Worm (Caenorhabditis elegans) whole organism, L1 larva: Measurements from ENCODE around the gene par-1.
"Not testable (repeated sequence)": the region's sequence is repeated elsewhere in the genome, so short reads cannot be mapped to it uniquely, and the experiment has no call there.

Experiments
- elt-2 ChIP-seq: sonication (generic microtip); optimal IDR thresholded peaks from 2 replicates; lab custom pipeline; 2016; ENCODE audit warnings: missing genetic modification characterization, mild to moderate bottlenecking, inconsistent platforms, missing compliant biosample characterization, missing genetic modification reagents
- jun-1 ChIP-seq: fragments of 150-350 bp; optimal IDR thresholded peaks from 2 replicates; lab custom pipeline; 2014; ENCODE audit warnings: missing biosample characterization, missing genetic modification reagents, missing genetic modification characterization
- lin-14 ChIP-seq: fragments of 200-800 bp; sonication (Bioruptor generic); optimal IDR thresholded peaks from 2 replicates; lab custom pipeline; 2018; ENCODE audit warnings: mild to moderate bottlenecking, missing genetic modification characterization, moderate library complexity, missing compliant biosample characterization
- lir-3 ChIP-seq: sonication (generic microtip); optimal IDR thresholded peaks from 2 replicates; lab custom pipeline; 2016; ENCODE audit warnings: mild to moderate bottlenecking, missing genetic modification characterization, moderate library complexity, missing compliant biosample characterization; ENCODE audit not compliant: poor library complexity
- lsy-2 ChIP-seq, 2 experiments: fragments of 150-350 bp; optimal IDR thresholded peaks; 2 replicates each; lab custom pipeline; 2014; ENCODE audit warnings: missing biosample characterization in 2 of 2, missing genetic modification characterization in 2 of 2
- pag-3 ChIP-seq: sonication (generic microtip); optimal IDR thresholded peaks from 2 replicates; lab custom pipeline; 2017; ENCODE audit warnings: missing genetic modification characterization, mild to moderate bottlenecking, missing compliant biosample characterization, antibody characterized with exemption, borderline replicate concordance; ENCODE audit not compliant: insufficient read depth
- tbx-2 ChIP-seq: sonication (generic microtip); optimal IDR thresholded peaks from 2 replicates; lab custom pipeline; 2016; ENCODE audit warnings: missing genetic modification characterization, missing compliant biosample characterization
- unc-62 ChIP-seq: fragments of 150-350 bp; optimal IDR thresholded peaks from 2 replicates; lab custom pipeline; 2014; ENCODE audit warnings: missing biosample characterization, missing genetic modification reagents, missing genetic modification characterization
- unc-86 ChIP-seq: sonication (generic microtip); optimal IDR thresholded peaks from 2 replicates; lab custom pipeline; 2016; ENCODE audit warnings: missing genetic modification characterization, missing compliant biosample characterization
- ztf-4 ChIP-seq: fragments of 150-350 bp; optimal IDR thresholded peaks from 2 replicates; lab custom pipeline; 2014; ENCODE audit warnings: missing biosample characterization, missing genetic modification characterization

DNA sequence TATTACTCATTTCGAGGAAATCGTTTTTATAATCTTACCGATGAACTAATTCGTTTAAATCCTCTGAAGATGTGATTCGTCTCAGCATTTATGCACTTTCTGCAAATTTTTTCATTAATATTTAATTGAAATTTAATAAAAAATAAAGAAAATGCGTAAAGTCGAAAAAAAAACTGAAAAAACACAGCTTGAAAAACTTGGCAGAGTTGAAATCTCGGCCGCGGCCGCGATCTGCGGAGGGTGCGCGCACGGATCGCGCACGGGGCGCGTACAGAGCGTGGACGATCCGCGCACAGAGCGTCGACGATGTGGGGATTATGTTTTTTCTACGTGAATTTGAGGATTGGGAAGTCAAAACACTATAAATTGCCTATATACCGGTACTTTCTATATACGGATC lies 7.4 kb downstream of the par-1 start, which contains the start of gene AH10.4:
- TF ChIP-seq lsy-2 (tag; optimal IDR thresholded peaks at IDR 0.05; lab: Kevin White, UChicago); lin-14 (GFP tag; lab: Kevin White, UChicago); unc-86 (tag; lab: Kevin White, UChicago); elt-2 (tag; lab: Kevin White, UChicago); unc-62 (GFP tag; lab: Kevin White, UChicago); lir-3 (tag; lab: Kevin White, UChicago); tbx-2 (tag; lab: Kevin White, UChicago); ztf-4; pag-3 (tag; lab: Kevin White, UChicago); jun-1: not testable (repeated sequence)
